Worm (Caenorhabditis elegans) whole organism, midembryonic: Measurements from ENCODE around the gene Y66C5A.2.

ENCODE experiments used
- T22C8.4 ChIP-seq: fragments of 200-800 bp; sonication (Bioruptor generic); IDR thresholded peaks from 2 replicates; pipeline ENCODE4 v1.3.6; 2022; ENCODE audit warnings: missing genetic modification characterization, missing compliant biosample characterization
- cog-1 ChIP-seq: sonication (generic microtip); optimal IDR thresholded peaks from 2 replicates; lab custom pipeline; 2016; ENCODE audit warnings: missing genetic modification characterization, missing compliant biosample characterization
- flt-1 ChIP-seq: fragments of 200-800 bp; sonication (Bioruptor generic); IDR thresholded peaks from 2 replicates; pipeline ENCODE4 v1.3.6; 2022; ENCODE audit warnings: missing genetic modification characterization, missing compliant biosample characterization
- klf-2 ChIP-seq: fragments of 200-800 bp; sonication (Bioruptor generic); conservative IDR thresholded peaks from 2 replicates; pipeline ENCODE4 v1.3.6; 2022; ENCODE audit warnings: missing genetic modification reagents, missing genetic modification characterization, missing compliant biosample characterization
- med-1 ChIP-seq: sonication (generic microtip); optimal IDR thresholded peaks from 2 replicates; lab custom pipeline; 2017; ENCODE audit warnings: missing genetic modification characterization, mild to moderate bottlenecking, missing compliant biosample characterization, antibody characterized with exemption, missing genetic modification reagents; ENCODE audit not compliant: insufficient read depth
- ref-1 ChIP-seq: fragments of 200-800 bp; sonication (Bioruptor generic); conservative IDR thresholded peaks from 2 replicates; pipeline ENCODE4 v1.3.6; 2022; ENCODE audit warnings: missing genetic modification reagents, missing genetic modification characterization, missing compliant biosample characterization
- tab-1 ChIP-seq: fragments of 200-800 bp; sonication (Bioruptor generic); IDR thresholded peaks from 2 replicates; pipeline ENCODE4 v1.3.6; 2022; ENCODE audit warnings: missing genetic modification characterization, missing compliant biosample characterization
- ztf-23 ChIP-seq: fragments of 200-800 bp; sonication (Bioruptor generic); IDR thresholded peaks from 2 replicates; pipeline ENCODE4 v1.3.6; 2022; ENCODE audit warnings: missing genetic modification reagents, missing genetic modification characterization, missing compliant biosample characterization
- ztf-29 ChIP-seq: fragments of 200-800 bp; sonication (Bioruptor generic); IDR thresholded peaks from 2 replicates; pipeline ENCODE4 v1.3.6; 2022; ENCODE audit warnings: missing genetic modification reagents, missing genetic modification characterization, missing compliant biosample characterization

Y66C5A.2 gene

DNA sequence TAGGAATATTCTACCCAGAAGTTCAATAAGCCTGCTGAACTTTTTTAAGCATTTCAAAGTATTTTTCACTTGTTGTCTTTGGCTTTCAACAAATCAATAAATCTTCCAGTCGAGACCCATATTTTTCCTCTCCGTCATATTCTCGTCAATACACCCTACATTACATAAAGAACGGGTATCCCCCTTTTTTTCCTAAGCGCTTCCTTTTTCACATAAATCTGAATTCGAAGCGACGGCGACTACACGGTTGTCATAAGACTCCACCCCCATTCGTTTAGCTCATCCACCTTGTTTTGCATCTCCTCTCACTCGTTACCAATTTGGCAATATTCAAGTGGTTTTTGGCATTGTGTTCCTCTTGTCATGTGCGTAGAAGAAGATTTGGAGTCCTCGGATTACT lies 8.8 kb downstream of the Y66C5A.2 start, which contains the start of gene M163.9:
TSS of gene M163.9 (plus strand) at position 301 of the 400 bp plus-strand sequence.
- TF ChIP-seq med-1 (GFP tag; lab: Kevin White, UChicago), result no peak
- no peak for TF ChIP-seq tab-1 (GFP tag; lab: Robert Waterston, UW)
- TF ChIP-seq flt-1 (GFP tag; lab: Robert Waterston, UW), result no peak
- TF ChIP-seq klf-2, result no peak
- no peak for TF ChIP-seq ztf-29 (GFP tag; lab: Robert Waterston, UW)
- no peak for TF ChIP-seq ref-1 (GFP tag; lab: Robert Waterston, UW)

DNA sequence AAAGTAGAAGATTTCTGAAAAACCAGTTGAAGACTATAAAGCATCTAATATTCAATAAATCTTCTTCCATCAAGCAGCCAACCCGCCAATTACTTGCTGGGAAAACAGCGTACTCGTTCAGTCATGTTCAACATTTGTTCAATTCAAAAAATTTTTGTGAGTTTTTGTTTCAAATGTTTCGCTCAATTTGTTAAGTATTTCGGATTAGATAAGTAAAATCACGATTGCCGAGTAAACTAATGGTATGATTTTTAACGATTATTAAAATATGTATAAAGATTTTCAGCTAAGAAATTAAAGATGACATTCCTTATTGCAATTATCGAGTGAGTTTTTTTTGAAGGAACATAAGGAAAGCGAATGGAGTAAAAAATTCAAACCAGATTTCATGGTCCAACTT lies 10.2 kb downstream of the Y66C5A.2 start, which contains the start of gene M163.10:
TSS of gene M163.10 (plus strand) at position 301 of the 400 bp plus-strand sequence.
- TF ChIP-seq ztf-23 (GFP tag; lab: Robert Waterston, UW) (no peak), med-1 (GFP tag; lab: Kevin White, UChicago) (no peak), ztf-29 (GFP tag; lab: Robert Waterston, UW) (no peak), tab-1 (GFP tag; lab: Robert Waterston, UW) (no peak), T22C8.4 (GFP tag; lab: Robert Waterston, UW) (no peak), cog-1 (tag; lab: Kevin White, UChicago) (no peak), ref-1 (GFP tag; lab: Robert Waterston, UW) (no peak), flt-1 (GFP tag; lab: Robert Waterston, UW) (no peak), klf-2 (no peak)

DNA sequence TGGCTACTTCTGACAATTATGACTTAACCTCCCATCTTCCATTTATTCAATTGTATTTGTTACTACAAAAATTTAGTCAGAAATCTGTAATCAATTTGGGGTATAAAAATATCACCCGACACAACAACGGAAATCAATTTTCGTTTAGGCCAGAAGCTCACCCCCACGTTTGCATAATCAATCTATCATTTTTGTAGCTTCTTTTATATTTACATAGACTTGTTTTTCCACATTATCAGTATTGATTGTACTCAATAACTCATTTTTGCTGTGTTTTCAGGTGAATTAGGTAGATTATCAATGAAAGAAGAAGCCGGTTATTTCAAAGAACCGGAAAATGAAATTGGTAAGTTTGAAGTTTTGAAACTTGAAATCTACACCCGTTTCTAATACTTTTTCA lies 13.2 kb downstream of the Y66C5A.2 start, which contains the start of gene M163.5:
TSS of gene M163.5 (plus strand) at position 301 of the 400 bp plus-strand sequence.
- TF ChIP-seq med-1 (GFP tag; lab: Kevin White, UChicago) (no peak), cog-1 (tag; lab: Kevin White, UChicago) (no peak), tab-1 (GFP tag; lab: Robert Waterston, UW) (no peak), klf-2 (no peak), ref-1 (GFP tag; lab: Robert Waterston, UW) (no peak), T22C8.4 (GFP tag; lab: Robert Waterston, UW) (no peak)

DNA sequence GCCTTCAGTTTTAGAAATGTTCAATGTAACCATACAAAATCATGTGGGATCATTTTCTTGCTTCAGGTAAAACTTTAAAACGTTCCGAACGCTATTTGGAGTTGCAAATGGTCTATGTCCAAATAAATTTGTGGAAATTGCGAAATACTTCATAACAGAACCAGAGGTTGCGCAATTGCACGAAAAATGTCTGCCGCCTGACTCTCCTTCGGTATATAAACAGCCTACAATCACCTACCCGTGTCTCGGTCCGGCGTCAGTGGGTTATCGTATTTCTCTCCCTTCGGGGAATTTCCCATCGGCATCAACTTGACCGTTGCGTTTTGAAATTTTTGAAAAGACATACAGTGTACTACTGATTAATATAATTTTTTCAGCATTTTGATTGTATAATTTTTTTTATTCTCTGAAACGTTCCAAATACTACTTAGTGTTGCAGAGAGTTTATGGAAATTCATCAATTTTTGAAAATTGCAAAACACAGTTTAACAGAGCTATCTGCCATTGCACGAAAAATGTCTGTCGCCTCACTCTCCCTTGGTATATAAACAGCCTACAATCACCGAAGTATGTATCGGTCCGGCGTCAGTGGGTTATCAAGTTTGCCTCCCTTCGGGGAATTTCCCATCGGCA lies 16.2 kb downstream of the Y66C5A.2 start:
- TF ChIP-seq tab-1 (GFP tag; lab: Robert Waterston, UW) (no peak), klf-2 (no peak), T22C8.4 (GFP tag; lab: Robert Waterston, UW) (no peak), ztf-23 (GFP tag; lab: Robert Waterston, UW) (no peak), flt-1 (GFP tag; lab: Robert Waterston, UW) (no peak)

DNA sequence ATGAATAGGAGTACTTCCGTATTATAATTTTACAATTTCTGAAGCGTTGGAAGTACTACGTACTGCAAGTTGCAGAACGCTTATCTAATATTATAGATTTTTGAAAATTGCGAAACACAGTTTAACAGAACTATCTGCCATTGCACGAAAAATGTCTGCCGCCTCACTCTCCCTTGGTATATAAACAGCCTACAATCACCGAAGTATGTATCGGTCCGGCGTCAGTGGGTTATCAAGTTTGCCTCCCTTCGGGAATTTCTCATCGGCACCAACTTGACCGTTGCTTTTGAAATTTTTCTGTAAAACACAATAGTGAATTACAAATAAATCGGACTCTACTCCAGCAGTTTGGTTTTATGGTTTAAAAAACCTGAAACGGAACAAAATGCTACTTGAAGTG lies 16.8 kb downstream of the Y66C5A.2 start:
- TF ChIP-seq T22C8.4 (GFP tag; lab: Robert Waterston, UW) (no peak), cog-1 (tag; lab: Kevin White, UChicago) (no peak), ztf-29 (GFP tag; lab: Robert Waterston, UW) (no peak), klf-2 (no peak), tab-1 (GFP tag; lab: Robert Waterston, UW) (no peak), ztf-23 (GFP tag; lab: Robert Waterston, UW) (no peak), flt-1 (GFP tag; lab: Robert Waterston, UW) (no peak), med-1 (GFP tag; lab: Kevin White, UChicago) (no peak), ref-1 (GFP tag; lab: Robert Waterston, UW) (no peak)

DNA sequence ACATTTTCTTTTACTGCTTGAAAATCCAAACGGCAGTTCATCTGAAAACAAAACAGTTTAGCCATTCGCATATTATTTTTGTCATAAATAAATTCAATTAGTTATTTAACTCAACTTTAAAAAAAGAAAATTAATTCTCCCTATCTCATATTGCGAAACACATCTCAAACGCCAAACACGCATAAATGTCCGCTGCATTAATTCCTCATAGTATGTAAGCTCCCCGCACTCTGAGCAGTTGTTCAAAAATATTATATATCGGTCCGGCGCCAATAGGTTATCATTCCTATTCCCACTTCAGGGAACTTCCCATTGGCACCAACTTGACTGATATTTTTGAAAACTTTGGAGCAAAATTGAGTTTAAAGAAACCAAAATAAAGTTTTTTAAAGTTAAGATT lies 17.7 kb downstream of the Y66C5A.2 start:
- TF ChIP-seq tab-1 (GFP tag; lab: Robert Waterston, UW) (no peak), med-1 (GFP tag; lab: Kevin White, UChicago) (no peak), klf-2 (no peak), cog-1 (tag; lab: Kevin White, UChicago) (no peak)

DNA sequence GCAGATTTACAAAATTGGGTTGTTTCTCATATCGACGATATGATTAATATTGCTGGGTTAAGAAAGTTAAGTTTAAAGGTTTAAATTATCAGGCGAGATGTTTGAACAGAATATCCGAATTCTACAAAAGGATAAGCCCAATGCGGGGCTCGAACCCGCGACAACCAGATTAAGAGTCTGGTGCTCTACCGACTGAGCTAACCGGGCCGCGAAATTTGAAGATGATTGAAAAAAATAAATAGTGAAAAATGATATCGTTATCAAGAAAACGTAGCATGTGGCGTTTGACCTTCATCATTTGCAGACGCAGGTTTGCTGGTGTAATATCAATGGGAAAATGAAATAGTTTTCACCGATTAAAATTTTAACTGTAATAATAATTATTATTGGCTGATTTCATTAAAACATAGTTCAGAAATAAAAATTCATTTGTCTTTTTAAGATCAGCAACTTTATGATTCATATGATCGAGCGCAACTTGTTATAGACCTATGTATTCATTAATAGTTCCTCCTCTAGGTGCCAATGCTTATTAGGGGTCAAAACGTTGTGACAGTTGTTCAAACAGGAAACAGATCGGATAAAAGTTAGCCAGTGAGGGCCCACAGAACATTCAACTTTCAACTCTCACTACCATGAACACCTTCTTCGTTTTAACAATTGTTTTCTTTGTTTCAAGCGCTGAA lies 18.4 kb downstream of the Y66C5A.2 start, which contains the start of gene M163.11:
TSS of gene M163.11 (plus strand) at position 636 of the 686 bp plus-strand sequence.
- TF ChIP-seq med-1 (GFP tag; lab: Kevin White, UChicago) (no peak), klf-2 (no peak), ztf-29 (GFP tag; lab: Robert Waterston, UW) (no peak), ztf-23 (GFP tag; lab: Robert Waterston, UW) (0 out of 2 replicates have a peak, but pooled peaks have one; percentile 46), cog-1 (tag; lab: Kevin White, UChicago) (no peak), ref-1 (GFP tag; lab: Robert Waterston, UW) (no peak), T22C8.4 (GFP tag; lab: Robert Waterston, UW) (no peak), tab-1 (GFP tag; lab: Robert Waterston, UW) (no peak)

DNA sequence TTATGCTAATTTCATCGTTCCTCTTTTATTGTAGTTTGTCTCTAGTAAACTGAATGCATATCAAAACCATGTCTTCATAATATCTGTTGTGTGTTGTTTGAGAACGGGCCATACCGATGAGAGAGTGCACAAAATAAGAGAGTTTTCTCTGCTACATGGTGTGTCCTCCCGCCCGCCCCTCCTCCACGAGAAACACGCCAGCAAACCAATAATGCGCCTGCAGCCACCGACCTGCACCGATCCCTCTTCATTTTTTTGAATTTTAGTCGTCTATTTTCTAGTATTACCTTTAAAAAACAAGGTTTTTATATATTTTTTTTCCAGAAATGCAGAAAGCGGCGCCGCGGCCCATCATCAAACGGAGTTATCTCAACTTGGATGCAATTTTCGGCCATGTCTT lies 19.7 kb downstream of the Y66C5A.2 start, which contains the start of gene gfi-3:
TSS of gene gfi-3 (plus strand) at position 325 of the 400 bp plus-strand sequence.
- peak; percentile 13; the same call in 1 of the 2 replicates for TF ChIP-seq T22C8.4 (GFP tag; lab: Robert Waterston, UW)
- TF ChIP-seq klf-2, result no peak
- no peak for TF ChIP-seq cog-1 (tag; lab: Kevin White, UChicago)
- peak; percentile 81 for TF ChIP-seq ztf-23 (GFP tag; lab: Robert Waterston, UW)
- no peak for TF ChIP-seq ref-1 (GFP tag; lab: Robert Waterston, UW)
- TF ChIP-seq med-1 (GFP tag; lab: Kevin White, UChicago), result peak; percentile 40
- TF ChIP-seq ztf-29 (GFP tag; lab: Robert Waterston, UW), result no peak

DNA sequence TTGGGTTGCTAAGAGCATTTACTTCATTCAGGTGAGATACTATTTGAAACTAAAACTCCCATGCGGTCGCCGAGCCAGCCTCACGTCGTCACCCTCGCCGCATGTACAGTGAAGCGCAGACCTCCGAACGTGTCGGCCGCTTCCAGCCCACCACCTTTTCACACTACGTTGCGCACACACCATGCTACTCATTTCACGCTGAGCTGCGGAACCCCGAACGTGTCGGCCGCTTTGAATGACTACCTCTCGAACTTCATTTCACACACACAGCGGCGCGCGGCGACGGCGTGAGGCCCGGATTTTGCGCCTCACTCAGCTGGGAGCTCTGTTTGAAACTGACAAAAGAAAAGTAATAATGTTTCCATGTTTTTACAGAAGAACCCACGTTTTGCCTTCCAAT lies 21.1 kb downstream of the Y66C5A.2 start:
- no peak for TF ChIP-seq ztf-29 (GFP tag; lab: Robert Waterston, UW)
- no peak for TF ChIP-seq klf-2
- TF ChIP-seq flt-1 (GFP tag; lab: Robert Waterston, UW), result no peak
- TF ChIP-seq cog-1 (tag; lab: Kevin White, UChicago), result no peak
